Comparison of ENCODE assay signal across 4 worm cellular contexts in the genomic region with DNA sequence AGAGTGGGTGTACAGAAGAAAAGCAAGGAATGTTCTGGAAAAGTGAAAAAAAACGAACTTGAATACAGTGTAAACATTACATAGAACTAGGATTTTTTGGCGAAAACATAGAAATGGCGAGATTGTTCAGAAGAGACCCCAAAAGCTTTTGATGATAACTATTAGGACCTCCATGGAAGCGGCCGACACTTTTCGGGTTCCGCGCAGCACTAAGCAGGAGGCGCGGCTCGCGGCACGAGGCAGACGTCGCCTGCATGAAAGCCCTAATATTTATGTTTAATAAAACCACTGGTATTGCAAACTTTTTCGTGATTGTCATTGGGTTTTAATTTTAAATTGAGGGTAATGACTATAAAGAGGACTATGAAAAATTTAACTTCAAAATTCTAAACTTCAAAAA.
TF ChIP-seq lines count a peak whose summit lies in the region.

No protein-coding gene starts in this region.

TF ChIP-seq in whole organism, L2 larva, 48 proteins besides CTCF, POLR2A, EP300 and RAD21:
- TF ChIP-seq snpc-4 (tag; optimal IDR thresholded peaks at IDR 0.05; lab: Kevin White, UChicago) (peak; percentile 64), mbf-1 (tag; optimal IDR thresholded peaks at IDR 0.05; lab: Kevin White, UChicago) (no peak)

TF ChIP-seq in whole organism, L3 larva, 47 proteins besides CTCF, POLR2A, EP300 and RAD21:
- TF ChIP-seq snpc-4 (tag; optimal IDR thresholded peaks at IDR 0.05; lab: Kevin White, UChicago) (peak; percentile 48), nhr-28 (tag; optimal IDR thresholded peaks at IDR 0.05; lab: Kevin White, UChicago) (no peak), nhr-43 (tag; optimal IDR thresholded peaks at IDR 0.05; lab: Kevin White, UChicago; ENCODE audit: poor library complexity, severe bottlenecking) (no peak), nhr-23 (tag; optimal IDR thresholded peaks at IDR 0.05; lab: Kevin White, UChicago) (no peak), nhr-11 (tag; optimal IDR thresholded peaks at IDR 0.05; lab: Kevin White, UChicago) (no peak)
TF ChIP-seq in whole organism, L3 larva: peak in this region for 1.

TF ChIP-seq in whole organism, L4 larva, 104 proteins besides CTCF, POLR2A, EP300 and RAD21:
- TF ChIP-seq unc-39 (tag; optimal IDR thresholded peaks at IDR 0.05; lab: Kevin White, UChicago) (no peak), set-16 (GFP tag; IDR thresholded peaks at IDR 0.05; lab: Robert Waterston, UW) (peak; percentile 13; the same call in 1 of the 2 replicates), lin-29 (GFP tag; IDR thresholded peaks at IDR 0.05; lab: Robert Waterston, UW) (no peak)

TF ChIP-seq in whole organism, young adult, 124 proteins besides CTCF, POLR2A, EP300 and RAD21:
- TF ChIP-seq snpc-4 (GFP tag; optimal IDR thresholded peaks at IDR 0.05; lab: Kevin White, UChicago): no peak
- peak in 3 of 4 experiments; percentile 16 to 74 (median 72) for TF ChIP-seq snpc-4 (tag; optimal IDR thresholded peaks at IDR 0.05; lab: Kevin White, UChicago)
- no peak for TF ChIP-seq hrde-1 (tag; optimal IDR thresholded peaks at IDR 0.05; lab: Kevin White, UChicago; ENCODE audit: borderline replicate concordance)
- TF ChIP-seq zfh-2 (GFP tag; conservative IDR thresholded peaks at IDR 0.05; lab: Robert Waterston, UW): 0 out of 2 replicates have a peak, but pooled peaks have one; percentile 39
- TF ChIP-seq F55B11.4 (tag; optimal IDR thresholded peaks at IDR 0.05; lab: Kevin White, UChicago; ENCODE audit: borderline replicate concordance, insufficient read depth): no peak
- TF ChIP-seq lir-1 (GFP tag; conservative IDR thresholded peaks at IDR 0.05; lab: Robert Waterston, UW): no peak
- no peak for TF ChIP-seq mcd-1 (GFP tag; IDR thresholded peaks at IDR 0.05; lab: Robert Waterston, UW)
- TF ChIP-seq ZK185.1 (tag; optimal IDR thresholded peaks at IDR 0.05; lab: Kevin White, UChicago; ENCODE audit: poor library complexity, severe bottlenecking): no peak
- no peak for TF ChIP-seq madf-6 (GFP tag; IDR thresholded peaks at IDR 0.05; lab: Robert Waterston, UW)
TF ChIP-seq in whole organism, young adult: peak in this region for 2.
